Worm (Caenorhabditis elegans) whole organism, young adult: ENCODE results near the gene spp-27.

Source experiments
- B0261.1 ChIP-seq: sonication (generic microtip); optimal IDR thresholded peaks from 2 replicates; lab custom pipeline; 2016; ENCODE audit warnings: mild to moderate bottlenecking, missing genetic modification characterization, moderate library complexity, missing compliant biosample characterization
- D2030.7 ChIP-seq: fragments of 200-800 bp; sonication (Bioruptor generic); IDR thresholded peaks from 2 replicates; pipeline ENCODE4 v1.3.6; 2022; ENCODE audit warnings: missing genetic modification reagents, missing genetic modification characterization, missing compliant biosample characterization
- F22D6.2 ChIP-seq: sonication (generic microtip); optimal IDR thresholded peaks from 2 replicates; lab custom pipeline; 2016; ENCODE audit warnings: mild to moderate bottlenecking, missing genetic modification characterization, missing compliant biosample characterization
- F33H1.4 ChIP-seq: fragments of 200-800 bp; sonication (Bioruptor generic); IDR thresholded peaks from 2 replicates; pipeline ENCODE4 v1.3.6; 2022; ENCODE audit warnings: missing genetic modification reagents, missing genetic modification characterization, missing compliant biosample characterization
- F52B5.7 ChIP-seq: sonication (generic microtip); optimal IDR thresholded peaks from 2 replicates; lab custom pipeline; 2016; ENCODE audit warnings: mild to moderate bottlenecking, missing genetic modification characterization, missing compliant biosample characterization
- F57A8.1 ChIP-seq: fragments of 200-800 bp; sonication (Bioruptor generic); optimal IDR thresholded peaks from 2 replicates; lab custom pipeline; 2018; ENCODE audit warnings: mild to moderate bottlenecking, missing genetic modification characterization, moderate library complexity, missing compliant biosample characterization
- K11D2.4 ChIP-seq: fragments of 200-800 bp; sonication (Bioruptor generic); IDR thresholded peaks from 2 replicates; pipeline ENCODE4 v1.3.6; 2022; ENCODE audit warnings: missing genetic modification reagents, missing genetic modification characterization, missing compliant biosample characterization
- Y53G8AR.9 ChIP-seq: fragments of 200-800 bp; sonication (Bioruptor generic); conservative IDR thresholded peaks from 2 replicates; pipeline ENCODE4 v1.3.6; 2022; ENCODE audit warnings: missing genetic modification reagents, missing genetic modification characterization, missing compliant biosample characterization
- Y56A3A.18 ChIP-seq: fragments of 200-800 bp; sonication (Bioruptor generic); IDR thresholded peaks from 2 replicates; pipeline ENCODE4 v1.3.6; 2022; ENCODE audit warnings: missing genetic modification reagents, missing genetic modification characterization, missing compliant biosample characterization
- Y95B8A.8 ChIP-seq: fragments of 200-800 bp; sonication (Bioruptor generic); IDR thresholded peaks from 2 replicates; pipeline ENCODE4 v1.3.6; 2022; ENCODE audit warnings: missing genetic modification reagents, missing genetic modification characterization, missing compliant biosample characterization
- ZK185.1 ChIP-seq: sonication (generic microtip); optimal IDR thresholded peaks from 2 replicates; lab custom pipeline; 2016; ENCODE audit warnings: mild to moderate bottlenecking, missing genetic modification characterization, missing compliant biosample characterization; ENCODE audit not compliant: poor library complexity, severe bottlenecking
- ama-1 ChIP-seq, 3 experiments: fragments of 150-350 bp in 1 of 3; sonication (generic microtip) in 2 of 3; optimal IDR thresholded peaks; 2 replicates each; lab custom pipeline; 2014 to 2018; ENCODE audit warnings: missing biosample characterization in 2 of 3, missing genetic modification characterization in 2 of 3, missing genetic modification reagents in 2 of 3
- aptf-2 ChIP-seq: fragments of 200-800 bp; sonication (Bioruptor generic); conservative IDR thresholded peaks from 2 replicates; pipeline ENCODE4 v1.3.6; 2022; ENCODE audit warnings: missing genetic modification reagents, missing genetic modification characterization, missing compliant biosample characterization
- athp-1 ChIP-seq: sonication (generic microtip); optimal IDR thresholded peaks from 2 replicates; lab custom pipeline; 2017; ENCODE audit warnings: mild to moderate bottlenecking, missing genetic modification characterization, missing compliant biosample characterization
- attf-3 ChIP-seq: fragments of 200-800 bp; sonication (Bioruptor generic); conservative IDR thresholded peaks from 2 replicates; pipeline ENCODE4 v1.3.6; 2022; ENCODE audit warnings: missing genetic modification reagents, missing genetic modification characterization, missing compliant biosample characterization
- attf-5 ChIP-seq: fragments of 200-800 bp; sonication (Bioruptor generic); optimal IDR thresholded peaks from 2 replicates; lab custom pipeline; 2018; ENCODE audit warnings: mild to moderate bottlenecking, missing genetic modification characterization, missing compliant biosample characterization
- bed-2 ChIP-seq: fragments of 200-800 bp; sonication (Bioruptor generic); IDR thresholded peaks from 2 replicates; pipeline ENCODE4 v1.3.6; 2022; ENCODE audit warnings: missing genetic modification reagents, missing genetic modification characterization, missing compliant biosample characterization
- cebp-1 ChIP-seq, 2 experiments: fragments of 200-800 bp in 1 of 2; sonication (Bioruptor generic) in 1 of 2; sonication (generic microtip) in 1 of 2; IDR thresholded peaks in 1 of 2; optimal IDR thresholded peaks in 1 of 2; 2 replicates each; pipeline versions ENCODE4 v1.3.6 to Lab custom; 2017 to 2022; ENCODE audit warnings: missing compliant biosample characterization in 2 of 2, missing genetic modification characterization in 2 of 2, mild to moderate bottlenecking in 1 of 2, missing genetic modification reagents in 1 of 2, moderate library complexity in 1 of 2
- ceh-58 ChIP-seq: fragments of 200-800 bp; sonication (Bioruptor generic); IDR thresholded peaks from 2 replicates; pipeline ENCODE4 v1.3.6; 2022; ENCODE audit warnings: missing genetic modification characterization, missing compliant biosample characterization
- ceh-79 ChIP-seq: sonication (generic microtip); optimal IDR thresholded peaks from 2 replicates; lab custom pipeline; 2017; ENCODE audit warnings: mild to moderate bottlenecking, missing genetic modification characterization, missing compliant biosample characterization
- ceh-91 ChIP-seq: fragments of 200-800 bp; sonication (Bioruptor generic); IDR thresholded peaks from 2 replicates; pipeline ENCODE4 v1.3.6; 2022; ENCODE audit warnings: missing genetic modification reagents, missing genetic modification characterization, missing compliant biosample characterization
- chd-7 ChIP-seq: sonication (generic microtip); optimal IDR thresholded peaks from 2 replicates; lab custom pipeline; 2016; ENCODE audit warnings: mild to moderate bottlenecking, missing genetic modification characterization, moderate library complexity, missing compliant biosample characterization
- dox-1 ChIP-seq: fragments of 200-800 bp; sonication (Bioruptor generic); IDR thresholded peaks from 2 replicates; pipeline ENCODE4 v1.3.6; 2022; ENCODE audit warnings: missing genetic modification reagents, missing genetic modification characterization, missing compliant biosample characterization
- dpff-1 ChIP-seq: sonication (generic microtip); optimal IDR thresholded peaks from 2 replicates; lab custom pipeline; 2017; ENCODE audit warnings: mild to moderate bottlenecking, missing genetic modification characterization, missing compliant biosample characterization
- efl-1 ChIP-seq: fragments of 150-350 bp; optimal IDR thresholded peaks from 2 replicates; lab custom pipeline; 2014; ENCODE audit warnings: missing biosample characterization, missing genetic modification reagents, missing genetic modification characterization
- him-1 ChIP-seq: sonication (generic microtip); optimal IDR thresholded peaks from 2 replicates; lab custom pipeline; 2016; ENCODE audit warnings: missing genotype, missing genetic modification reagents, missing genetic modification characterization, missing compliant biosample characterization
- hmg-20 ChIP-seq: fragments of 200-800 bp; sonication (Bioruptor generic); IDR thresholded peaks from 2 replicates; pipeline ENCODE4 v1.3.6; 2022; ENCODE audit warnings: missing genetic modification reagents, missing genetic modification characterization, missing compliant biosample characterization
- lin-35 ChIP-seq, 3 experiments: fragments of 150-350 bp in 2 of 3; sonication (generic microtip) in 1 of 3; optimal IDR thresholded peaks; 2 replicates each; lab custom pipeline; 2014 to 2018; ENCODE audit warnings: missing biosample characterization in 3 of 3, missing genetic modification characterization in 3 of 3, missing genetic modification reagents in 3 of 3
- lin-40 ChIP-seq: sonication (generic microtip); optimal IDR thresholded peaks from 2 replicates; lab custom pipeline; 2016; ENCODE audit warnings: missing genetic modification characterization, mild to moderate bottlenecking, missing compliant biosample characterization, missing genotype, missing genetic modification reagents
- lsl-1 ChIP-seq: fragments of 200-800 bp; sonication (Bioruptor generic); optimal IDR thresholded peaks from 2 replicates; lab custom pipeline; 2018; ENCODE audit warnings: mild to moderate bottlenecking, missing genetic modification characterization, moderate library complexity, missing compliant biosample characterization
- madf-6 ChIP-seq: fragments of 200-800 bp; sonication (Bioruptor generic); IDR thresholded peaks from 2 replicates; pipeline ENCODE4 v1.3.6; 2022; ENCODE audit warnings: missing genetic modification reagents, missing genetic modification characterization, missing compliant biosample characterization
- madf-8 ChIP-seq: fragments of 200-800 bp; sonication (Bioruptor generic); conservative IDR thresholded peaks from 2 replicates; pipeline ENCODE4 v1.3.6; 2022; ENCODE audit warnings: missing genetic modification reagents, missing genetic modification characterization, missing compliant biosample characterization
- mcd-1 ChIP-seq: fragments of 200-800 bp; sonication (Bioruptor generic); IDR thresholded peaks from 2 replicates; pipeline ENCODE4 v1.3.6; 2022; ENCODE audit warnings: missing genetic modification reagents, missing genetic modification characterization, missing compliant biosample characterization
- mel-28 ChIP-seq: sonication (generic microtip); optimal IDR thresholded peaks from 2 replicates; lab custom pipeline; 2016; ENCODE audit warnings: borderline replicate concordance, mild to moderate bottlenecking, missing genetic modification characterization, missing compliant biosample characterization
- nfya-1 ChIP-seq: sonication (generic microtip); optimal IDR thresholded peaks from 2 replicates; lab custom pipeline; 2017; ENCODE audit warnings: antibody characterized with exemption, missing compliant biosample characterization, missing genetic modification characterization, borderline replicate concordance; ENCODE audit not compliant: insufficient read depth
- nhr-120 ChIP-seq: fragments of 200-800 bp; sonication (Bioruptor generic); IDR thresholded peaks from 2 replicates; pipeline ENCODE4 v1.3.6; 2022; ENCODE audit warnings: missing genetic modification characterization, missing compliant biosample characterization
- pbrm-1 ChIP-seq: fragments of 200-800 bp; sonication (Bioruptor generic); IDR thresholded peaks from 2 replicates; pipeline ENCODE4 v1.3.6; 2022; ENCODE audit warnings: missing genetic modification reagents, missing genetic modification characterization, missing compliant biosample characterization
- pha-4 ChIP-seq: fragments of 150-350 bp; sonication (generic microtip); optimal IDR thresholded peaks from 2 replicates; lab custom pipeline; 2014; ENCODE audit warnings: missing biosample characterization, missing genetic modification reagents, missing genetic modification characterization
- repo-1 ChIP-seq: sonication (generic microtip); optimal IDR thresholded peaks from 2 replicates; lab custom pipeline; 2017; ENCODE audit warnings: mild to moderate bottlenecking, missing genetic modification characterization, missing compliant biosample characterization
- somi-1 ChIP-seq: fragments of 200-800 bp; sonication (Bioruptor generic); optimal IDR thresholded peaks from 2 replicates; lab custom pipeline; 2018; ENCODE audit warnings: mild to moderate bottlenecking, missing genetic modification characterization, missing compliant biosample characterization
- tbx-9 ChIP-seq: sonication (generic microtip); optimal IDR thresholded peaks from 2 replicates; lab custom pipeline; 2016; ENCODE audit warnings: borderline replicate concordance, missing genetic modification characterization, inconsistent platforms, missing compliant biosample characterization
- xnd-1 ChIP-seq: sonication (generic microtip); optimal IDR thresholded peaks from 2 replicates; lab custom pipeline; 2016; ENCODE audit warnings: missing genotype, missing genetic modification reagents, missing genetic modification characterization, missing compliant biosample characterization
- ztf-26 ChIP-seq: sonication (generic microtip); optimal IDR thresholded peaks from 2 replicates; lab custom pipeline; 2017; ENCODE audit warnings: missing genetic modification characterization, missing compliant biosample characterization

Gene spp-27

DNA sequence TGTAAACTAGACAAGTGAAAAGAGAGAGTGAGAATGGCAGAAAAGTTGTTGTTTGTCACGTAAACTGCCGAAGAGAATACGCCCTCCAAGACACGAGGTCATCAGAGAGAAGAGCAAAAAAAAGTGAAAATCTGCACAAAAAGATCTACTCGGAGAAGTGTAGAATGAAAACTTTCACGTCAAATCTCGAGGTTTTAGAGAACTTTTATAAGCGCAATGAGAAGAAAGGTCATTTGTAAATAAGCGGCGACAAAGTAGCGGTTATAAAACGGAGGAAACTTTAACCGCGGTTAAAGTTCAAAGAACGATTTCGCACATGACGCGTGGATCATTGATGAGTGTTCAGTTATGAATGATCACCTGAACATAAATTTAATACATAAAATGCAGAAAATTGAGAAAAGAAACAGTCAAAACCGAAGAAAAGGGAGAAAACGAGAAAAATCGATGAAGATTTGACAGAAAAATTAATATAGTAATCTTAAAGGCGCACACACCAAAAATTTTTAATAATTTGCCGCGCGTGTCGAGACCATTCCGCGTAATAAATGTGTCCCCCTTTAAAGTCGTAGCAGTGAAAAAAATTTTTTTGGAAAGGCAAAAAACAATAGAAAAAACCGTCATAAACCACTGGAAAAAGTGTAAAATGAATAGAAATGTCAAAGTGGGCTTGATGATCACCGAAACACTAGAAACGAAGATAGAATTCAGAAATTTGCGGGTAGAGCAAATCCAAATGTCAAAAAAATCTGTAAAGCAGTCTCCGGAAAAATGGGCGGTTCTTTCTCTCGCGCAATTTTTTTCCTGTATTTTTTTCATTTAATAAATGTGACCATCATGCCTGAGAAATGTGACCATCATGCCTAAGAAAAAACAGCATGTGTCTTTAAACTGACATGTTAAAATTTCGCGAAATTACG is 39.4 kb downstream of the spp-27 start:
- TF ChIP-seq Y56A3A.18 (GFP tag; lab: Robert Waterston, UW) (no peak), madf-8 (GFP tag; lab: Robert Waterston, UW) (peak; percentile 46), K11D2.4 (GFP tag; lab: Robert Waterston, UW) (peak; percentile 35; the same call in 1 of the 2 replicates), F22D6.2 (tag; lab: Kevin White, UChicago) (peak; percentile 1), somi-1 (GFP tag; lab: Kevin White, UChicago) (peak; percentile 3), efl-1 (GFP tag; lab: Kevin White, UChicago) (peak; percentile 63), ceh-91 (GFP tag; lab: Robert Waterston, UW) (0 out of 2 replicates have a peak, but pooled peaks have one; percentile 15), ztf-26 (peak; percentile 1), repo-1 (tag; lab: Kevin White, UChicago) (no peak), attf-3 (GFP tag; lab: Robert Waterston, UW) (no peak), B0261.1 (tag; lab: Kevin White, UChicago) (no peak), Y53G8AR.9 (no peak), madf-6 (peak; percentile 67; the same call in 1 of the 2 replicates), lin-40 (tag; lab: Kevin White, UChicago) (peak; percentile 29), D2030.7 (0 out of 2 replicates have a peak, but pooled peaks have one; percentile 23), him-1 (peak; percentile 36), xnd-1 (peak; percentile 54), F33H1.4 (peak; percentile 75), pha-4 (tag; lab: Kevin White, UChicago) (peak; percentile 42), tbx-9 (tag; lab: Kevin White, UChicago) (no peak), bed-2 (no peak), lsl-1 (GFP tag; lab: Kevin White, UChicago) (peak; percentile 76)
- TF ChIP-seq, all 124 proteins: peak for 15

- TF ChIP-seq ZK185.1 (tag; lab: Kevin White, UChicago) (peak; percentile 4), ceh-58 (GFP tag; lab: Robert Waterston, UW) (no peak), mel-28 (no peak), aptf-2 (GFP tag; lab: Robert Waterston, UW) (no peak), ama-1 (optimal IDR thresholded peaks at IDR 0.05; lab: Kevin White, UChicago) (peak; percentile 44), ama-1 (GFP tag; optimal IDR thresholded peaks at IDR 0.05; lab: Kevin White, UChicago) (no peak), nhr-120 (no peak), ceh-79 (tag; lab: Kevin White, UChicago) (no peak), lin-35 (GFP tag; optimal IDR thresholded peaks at IDR 0.05; lab: Kevin White, UChicago) (no peak), cebp-1 (GFP tag; IDR thresholded peaks at IDR 0.05; lab: Robert Waterston, UW) (no peak), cebp-1 (tag; optimal IDR thresholded peaks at IDR 0.05; lab: Kevin White, UChicago) (no peak), Y95B8A.8 (GFP tag; lab: Robert Waterston, UW) (peak; percentile 43; the same call in 1 of the 2 replicates), him-1 (no peak), hmg-20 (no peak), attf-5 (peak; percentile 8), pha-4 (tag; lab: Kevin White, UChicago) (peak; percentile 77), dox-1 (GFP tag; lab: Robert Waterston, UW) (0 out of 2 replicates have a peak, but pooled peaks have one; percentile 10), mcd-1 (peak; percentile 44; the same call in 1 of the 2 replicates), lsl-1 (GFP tag; lab: Kevin White, UChicago) (no peak), nfya-1 (tag; lab: Kevin White, UChicago) (no peak), F52B5.7 (tag; lab: Kevin White, UChicago) (no peak), F57A8.1 (GFP tag; lab: Kevin White, UChicago) (no peak), pbrm-1 (0 out of 2 replicates have a peak, but pooled peaks have one; percentile 2), athp-1 (tag; lab: Kevin White, UChicago) (no peak), dpff-1 (tag; lab: Kevin White, UChicago) (no peak), chd-7 (tag; lab: Kevin White, UChicago) (no peak)
These were observed 40.2 kb downstream of the spp-27 start, which contains the start of gene mdh-1 for ce11 chrV:6516491-6517304. Gene mdh-1 (minus strand): TSS chrV:6516526.
